Worm (Caenorhabditis elegans): ENCODE measurements around the gene C17A2.3.

DNA sequence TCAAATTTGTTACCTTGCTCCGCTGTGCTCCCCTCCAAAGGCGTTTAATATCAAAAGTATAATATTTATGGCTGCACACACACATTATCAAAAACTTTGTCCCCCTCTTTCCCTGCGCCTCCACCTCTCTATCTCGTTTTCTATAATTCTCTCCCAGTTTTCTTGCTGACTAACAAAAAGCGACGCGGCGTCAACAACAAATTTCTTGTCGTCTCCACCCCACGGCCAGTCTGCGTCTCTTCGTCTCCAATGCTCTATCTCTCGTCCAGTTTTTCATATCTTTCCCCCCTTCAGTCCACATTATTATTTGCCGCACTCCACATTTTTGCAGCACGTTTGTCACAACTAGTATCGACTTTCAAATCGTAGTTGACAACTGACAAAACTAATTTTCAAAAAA is 32.9 kb upstream of the C17A2.3 start:
- TF ChIP-seq pqm-1 (tag; optimal IDR thresholded peaks at IDR 0.05) (no peak), fkh-10 (GFP tag; optimal IDR thresholded peaks at IDR 0.05) (no peak), ttx-3 (tag; optimal IDR thresholded peaks at IDR 0.05) (no peak), pag-3 (tag; optimal IDR thresholded peaks at IDR 0.05; ENCODE audit: borderline replicate concordance) (no peak)

Measured in whole organism, late embryonic.